Worm (Caenorhabditis elegans) whole organism, mixed stage, embryonic: ENCODE measurements around the gene alkb-8.

Experiments
- elt-1 ChIP-seq: sonication (generic microtip); optimal IDR thresholded peaks from 2 replicates; lab custom pipeline; 2017; ENCODE audit warnings: missing genetic modification characterization, mild to moderate bottlenecking, missing compliant biosample characterization, antibody characterized with exemption, moderate library complexity, borderline replicate concordance; ENCODE audit not compliant: insufficient read depth
- flh-1 ChIP-seq: fragments of 200-800 bp; sonication (Bioruptor generic); optimal IDR thresholded peaks from 2 replicates; lab custom pipeline; 2018; ENCODE audit warnings: mild to moderate bottlenecking, missing genetic modification characterization, moderate library complexity, missing compliant biosample characterization
- lin-13 ChIP-seq: fragments of 150-350 bp; optimal IDR thresholded peaks from 2 replicates; lab custom pipeline; 2014; ENCODE audit warnings: missing biosample characterization, missing genetic modification characterization
- mep-1 ChIP-seq: fragments of 150-350 bp; optimal IDR thresholded peaks from 2 replicates; lab custom pipeline; 2017; ENCODE audit warnings: missing biosample characterization, missing genetic modification reagents, missing genetic modification characterization, inconsistent platforms

DNA sequence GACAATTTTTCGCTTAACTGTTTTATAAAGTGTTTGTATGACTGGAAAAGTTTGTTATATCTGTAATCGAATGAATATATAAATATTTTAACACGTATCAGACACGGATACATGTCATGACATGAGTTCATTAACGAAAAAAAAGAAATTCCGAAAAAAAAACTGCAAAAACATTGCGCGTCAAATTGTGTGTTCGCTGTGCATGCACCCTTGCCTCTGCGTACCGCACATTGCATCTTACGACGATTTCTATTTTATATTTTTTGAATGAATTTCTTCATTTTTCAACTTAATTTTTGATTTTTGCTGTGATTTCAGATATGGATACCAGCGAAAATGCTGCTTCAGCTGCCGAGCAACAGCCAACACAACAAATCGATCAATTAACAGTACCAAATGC lies 4.2 kb upstream of the alkb-8 start, which contains the start of gene wdr-5.1:
- TF ChIP-seq mep-1 (tag; lab: Kevin White, UChicago) (no peak), flh-1 (GFP tag; lab: Kevin White, UChicago) (no peak), elt-1 (no peak), lin-13 (no peak)
